Fruit fly (Drosophila melanogaster) whole organism, prepupa: Measurements from ENCODE around the gene CG45002.
A peak's percentile ranks its signal among the peaks of the same experiment; 100 is the strongest.

Source experiments
- Blimp-1 ChIP-seq: fragments of 200-800 bp; sonication (Bioruptor generic); optimal IDR thresholded peaks from 3 replicates; lab custom pipeline; 2017; ENCODE audit warnings: missing biosample characterization, missing genetic modification characterization, mild to moderate bottlenecking, moderate library complexity, missing genetic modification reagents
- CG10631 ChIP-seq: fragments of 200-800 bp; sonication (Bioruptor generic); optimal IDR thresholded peaks from 2 replicates; lab custom pipeline; 2016; ENCODE audit warnings: missing biosample characterization, missing genetic modification characterization
- CG10669 ChIP-seq: fragments of 200-800 bp; sonication (Bioruptor generic); optimal IDR thresholded peaks from 3 replicates; lab custom pipeline; 2018; ENCODE audit warnings: missing biosample characterization, mild to moderate bottlenecking, missing genetic modification characterization, moderate library complexity
- CG11294 ChIP-seq: fragments of 200-800 bp; sonication (Bioruptor generic); IDR thresholded peaks from 2 replicates; pipeline ENCODE4 v1.3.6; 2022; ENCODE audit warnings: missing biosample characterization, missing genetic modification characterization
- CG11762 ChIP-seq: fragments of 200-800 bp; sonication (Bioruptor generic); optimal IDR thresholded peaks from 3 replicates; lab custom pipeline; 2016; ENCODE audit warnings: missing biosample characterization, missing genetic modification characterization; ENCODE audit not compliant: insufficient read depth
- CG11902 ChIP-seq: fragments of 200-800 bp; sonication (Bioruptor generic); optimal IDR thresholded peaks from 3 replicates; lab custom pipeline; 2016; ENCODE audit warnings: missing biosample characterization, missing genetic modification characterization
- CG15336 ChIP-seq: fragments of 200-800 bp; sonication (Bioruptor generic); IDR thresholded peaks from 2 replicates; pipeline ENCODE4 v1.3.6; 2022; ENCODE audit warnings: missing biosample characterization, missing genetic modification characterization
- CG1621 ChIP-seq: fragments of 200-800 bp; sonication (Bioruptor generic); optimal IDR thresholded peaks from 3 replicates; lab custom pipeline; 2018; ENCODE audit warnings: missing biosample characterization, mild to moderate bottlenecking, missing genetic modification characterization
- CG16779 ChIP-seq: fragments of 200-800 bp; sonication (Bioruptor generic); optimal IDR thresholded peaks from 3 replicates; lab custom pipeline; 2017; ENCODE audit warnings: missing biosample characterization, mild to moderate bottlenecking, missing genetic modification characterization
- CG3032 ChIP-seq: fragments of 200-800 bp; optimal IDR thresholded peaks from 2 replicates; lab custom pipeline; 2019; ENCODE audit warnings: missing biosample characterization, mild to moderate bottlenecking, missing genetic modification characterization, moderate library complexity
- CG31627 ChIP-seq: fragments of 200-800 bp; sonication (Bioruptor generic); optimal IDR thresholded peaks from 3 replicates; lab custom pipeline; 2016; ENCODE audit warnings: missing biosample characterization, missing genetic modification characterization
- CG4318 ChIP-seq: fragments of 200-800 bp; sonication (Bioruptor generic); optimal IDR thresholded peaks from 3 replicates; lab custom pipeline; 2017; ENCODE audit warnings: missing biosample characterization, mild to moderate bottlenecking, missing genetic modification characterization
- CG6163 ChIP-seq: fragments of 200-800 bp; sonication (Bioruptor generic); IDR thresholded peaks from 3 replicates; pipeline ENCODE4 v1.3.6; 2022; ENCODE audit warnings: missing biosample characterization, missing genetic modification characterization
- CG6808 ChIP-seq: fragments of 200-800 bp; sonication (Bioruptor generic); optimal IDR thresholded peaks from 3 replicates; lab custom pipeline; 2017; ENCODE audit warnings: missing biosample characterization, missing genetic modification characterization, mild to moderate bottlenecking, moderate library complexity, missing genetic modification reagents
- CG6854 ChIP-seq: fragments of 200-800 bp; sonication (Bioruptor generic); optimal IDR thresholded peaks from 2 replicates; lab custom pipeline; 2017; ENCODE audit warnings: missing biosample characterization, mild to moderate bottlenecking, missing genetic modification characterization
- CG7368 ChIP-seq: fragments of 200-800 bp; sonication (Bioruptor generic); optimal IDR thresholded peaks from 3 replicates; lab custom pipeline; 2016; ENCODE audit warnings: missing biosample characterization, missing genetic modification characterization
- CG8119 ChIP-seq: fragments of 200-800 bp; sonication (Bioruptor generic); IDR thresholded peaks from 3 replicates; pipeline ENCODE4 v1.3.6; 2022; ENCODE audit warnings: missing biosample characterization, missing genetic modification characterization
- CG8632 ChIP-seq: fragments of 200-800 bp; sonication (Bioruptor generic); optimal IDR thresholded peaks from 3 replicates; lab custom pipeline; 2016; ENCODE audit warnings: missing biosample characterization, missing genetic modification characterization
- CG9139 ChIP-seq: fragments of 200-800 bp; sonication (Bioruptor generic); optimal IDR thresholded peaks from 3 replicates; lab custom pipeline; 2017; ENCODE audit warnings: missing biosample characterization, mild to moderate bottlenecking, missing genetic modification characterization
- Eip75B ChIP-seq: fragments of 200-800 bp; sonication (Bioruptor generic); optimal IDR thresholded peaks from 3 replicates; lab custom pipeline; 2016; ENCODE audit warnings: missing biosample characterization, missing genetic modification characterization
- Eip93F ChIP-seq: fragments of 200-800 bp; sonication (Bioruptor generic); optimal IDR thresholded peaks from 2 replicates; lab custom pipeline; 2016; ENCODE audit warnings: missing biosample characterization, mild to moderate bottlenecking, missing genetic modification characterization
- Ets21C ChIP-seq: fragments of 200-800 bp; sonication (Bioruptor generic); optimal IDR thresholded peaks from 3 replicates; lab custom pipeline; 2016; ENCODE audit warnings: missing biosample characterization, missing genetic modification characterization
- Hr4 ChIP-seq: fragments of 200-800 bp; sonication (Bioruptor generic); optimal IDR thresholded peaks from 3 replicates; lab custom pipeline; 2016; ENCODE audit warnings: missing biosample characterization, missing genetic modification characterization
- Met ChIP-seq: fragments of 200-800 bp; sonication (Bioruptor generic); optimal IDR thresholded peaks from 3 replicates; lab custom pipeline; 2016; ENCODE audit warnings: missing biosample characterization, missing genetic modification characterization
- OdsH ChIP-seq: fragments of 200-800 bp; sonication (Bioruptor generic); optimal IDR thresholded peaks from 3 replicates; lab custom pipeline; 2016; ENCODE audit warnings: missing biosample characterization, missing genetic modification characterization
- Smox ChIP-seq: fragments of 200-800 bp; sonication (Bioruptor generic); optimal IDR thresholded peaks from 3 replicates; lab custom pipeline; 2016; ENCODE audit warnings: missing biosample characterization, missing genetic modification characterization
- Sox102F ChIP-seq: fragments of 200-800 bp; sonication (Bioruptor generic); optimal IDR thresholded peaks from 2 replicates; lab custom pipeline; 2016; ENCODE audit warnings: missing biosample characterization, mild to moderate bottlenecking, missing genetic modification characterization
- Sox14 ChIP-seq: fragments of 200-800 bp; sonication (Bioruptor generic); optimal IDR thresholded peaks from 3 replicates; lab custom pipeline; 2016; ENCODE audit warnings: missing biosample characterization, missing genetic modification characterization
- Sox15 ChIP-seq: fragments of 200-800 bp; sonication (Bioruptor generic); optimal IDR thresholded peaks from 3 replicates; lab custom pipeline; 2016; ENCODE audit warnings: missing biosample characterization, missing genetic modification characterization
- achi ChIP-seq: fragments of 200-800 bp; sonication (Bioruptor generic); optimal IDR thresholded peaks from 3 replicates; lab custom pipeline; 2016; ENCODE audit warnings: missing biosample characterization, missing genetic modification characterization
- cyc ChIP-seq: fragments of 200-800 bp; sonication (Bioruptor generic); optimal IDR thresholded peaks from 3 replicates; lab custom pipeline; 2016; ENCODE audit warnings: missing biosample characterization, missing genetic modification characterization
- dac ChIP-seq: fragments of 200-800 bp; sonication (Bioruptor generic); optimal IDR thresholded peaks from 2 replicates; lab custom pipeline; 2017; ENCODE audit warnings: missing biosample characterization, mild to moderate bottlenecking, missing genetic modification characterization
- eg ChIP-seq: fragments of 200-800 bp; sonication (Bioruptor generic); IDR thresholded peaks from 3 replicates; pipeline ENCODE4 v1.3.6; 2022; ENCODE audit warnings: missing biosample characterization, missing genetic modification characterization
- esn ChIP-seq: fragments of 200-800 bp; sonication (Bioruptor generic); optimal IDR thresholded peaks from 2 replicates; lab custom pipeline; 2016; ENCODE audit warnings: missing biosample characterization, mild to moderate bottlenecking, missing genetic modification characterization, moderate library complexity
- fd59A ChIP-seq: fragments of 200-800 bp; sonication (Bioruptor generic); optimal IDR thresholded peaks from 2 replicates; lab custom pipeline; 2017; ENCODE audit warnings: missing biosample characterization, mild to moderate bottlenecking, missing genetic modification characterization, missing genetic modification reagents
- fd85E ChIP-seq: fragments of 200-800 bp; sonication (Bioruptor generic); optimal IDR thresholded peaks from 3 replicates; lab custom pipeline; 2016; ENCODE audit warnings: missing biosample characterization, missing genetic modification characterization
- fkh ChIP-seq: fragments of 200-800 bp; sonication (Bioruptor generic); optimal IDR thresholded peaks from 3 replicates; lab custom pipeline; 2017; ENCODE audit warnings: missing biosample characterization, mild to moderate bottlenecking, missing genetic modification characterization, moderate library complexity
- net ChIP-seq: fragments of 200-800 bp; sonication (Bioruptor generic); optimal IDR thresholded peaks from 3 replicates; lab custom pipeline; 2016; ENCODE audit warnings: missing biosample characterization, missing genetic modification characterization
- pdm3 ChIP-seq: fragments of 200-800 bp; sonication (Bioruptor generic); optimal IDR thresholded peaks from 3 replicates; lab custom pipeline; 2016; ENCODE audit warnings: missing biosample characterization, missing genetic modification characterization
- salr ChIP-seq, 2 experiments: fragments of 200-800 bp; sonication (Bioruptor generic); optimal IDR thresholded peaks; 3 replicates each; lab custom pipeline; 2016 to 2018; ENCODE audit warnings: missing biosample characterization in 2 of 2, missing genetic modification characterization in 2 of 2, mild to moderate bottlenecking in 1 of 2
- spab ChIP-seq: fragments of 200-800 bp; sonication (Bioruptor generic); optimal IDR thresholded peaks from 2 replicates; lab custom pipeline; 2017; ENCODE audit warnings: missing biosample characterization, mild to moderate bottlenecking, missing genetic modification characterization, missing genetic modification reagents
- ss ChIP-seq, 2 experiments: fragments of 200-800 bp; sonication (Bioruptor generic); optimal IDR thresholded peaks; 2 replicates in 1 of 2; 3 replicates in 1 of 2; lab custom pipeline; 2017 to 2018; ENCODE audit warnings: mild to moderate bottlenecking in 2 of 2, missing biosample characterization in 2 of 2, missing genetic modification characterization in 2 of 2, moderate library complexity in 1 of 2
- svp ChIP-seq: fragments of 200-800 bp; sonication (Bioruptor generic); peaks from one replicate; lab custom pipeline; 2016; ENCODE audit warnings: missing biosample characterization, missing genetic modification characterization
- topi ChIP-seq: fragments of 200-800 bp; sonication (Bioruptor generic); optimal IDR thresholded peaks from 3 replicates; lab custom pipeline; 2016; ENCODE audit warnings: missing biosample characterization, missing genetic modification characterization
- vri ChIP-seq: fragments of 200-800 bp; sonication (Bioruptor generic); optimal IDR thresholded peaks from 3 replicates; lab custom pipeline; 2016; ENCODE audit warnings: missing biosample characterization, mild to moderate bottlenecking, missing genetic modification characterization

Gene CG45002

dm6 chrX:16932820-16933386 lies 133.6 kb downstream of the CG45002 start (continued):
- TF ChIP-seq Sox102F (no peak), cyc (GFP tag; lab: Kevin White, UChicago) (peak; percentile 19), Smox (peak; percentile 27), CG11294 (GFP tag; lab: Robert Waterston, UW) (no peak), Eip75B (GFP tag; lab: Kevin White, UChicago) (peak; percentile 18), CG6808 (no peak), dac (no peak), OdsH (GFP tag; lab: Kevin White, UChicago) (peak; percentile 34), Eip93F (no peak), achi (peak; percentile 3), CG8632 (no peak), CG11762 (peak; percentile 29), CG31627 (GFP tag; lab: Kevin White, UChicago) (peak; percentile 26), fkh (GFP tag; lab: Kevin White, UChicago) (no peak), Ets21C (GFP tag; lab: Kevin White, UChicago) (peak; percentile 20), CG6163 (GFP tag; lab: Robert Waterston, UW) (no peak), CG10669 (GFP tag; lab: Kevin White, UChicago) (no peak), vri (GFP tag; lab: Kevin White, UChicago) (no peak), CG16779 (tag; lab: Kevin White, UChicago) (no peak), Sox15 (no peak), CG6854 (no peak), fd85E (GFP tag; lab: Kevin White, UChicago) (no peak), Blimp-1 (GFP tag; lab: Kevin White, UChicago) (no peak)

dm6 chrX:16931994-16932819 lies 134.3 kb downstream of the CG45002 start:
- TF ChIP-seq CG31627 (GFP tag; lab: Kevin White, UChicago) (peak; percentile 50), OdsH (GFP tag; lab: Kevin White, UChicago) (peak; percentile 31), Eip93F (no peak), Blimp-1 (GFP tag; lab: Kevin White, UChicago) (no peak), Sox15 (peak; percentile 23), CG9139 (GFP tag; lab: Kevin White, UChicago) (no peak), Hr4 (GFP tag; lab: Kevin White, UChicago) (no peak), svp (GFP tag; lab: Kevin White, UChicago) (peak; percentile 80), CG8119 (no peak), CG11294 (GFP tag; lab: Robert Waterston, UW) (no peak), eg (no peak), CG3032 (tag; lab: Kevin White, UChicago) (no peak), ss (GFP tag; optimal IDR thresholded peaks at IDR 0.05; lab: Kevin White, UChicago) (no peak), spab (GFP tag; lab: Kevin White, UChicago) (no peak), CG7368 (GFP tag; lab: Kevin White, UChicago) (peak; percentile 2), cyc (GFP tag; lab: Kevin White, UChicago) (peak; percentile 46), salr (GFP tag; optimal IDR thresholded peaks at IDR 0.05; lab: Kevin White, UChicago) (no peak), esn (GFP tag; lab: Kevin White, UChicago) (peak; percentile 13), CG6163 (GFP tag; lab: Robert Waterston, UW) (peak; percentile 51; the same call in 2 of the 3 replicates), CG1621 (tag; lab: Kevin White, UChicago) (no peak), CG4318 (GFP tag; lab: Kevin White, UChicago) (no peak), CG10631 (peak; percentile 33), achi (no peak), dac (no peak), fd85E (GFP tag; lab: Kevin White, UChicago) (no peak), fd59A (GFP tag; lab: Kevin White, UChicago) (peak; percentile 25), Eip75B (GFP tag; lab: Kevin White, UChicago) (peak; percentile 3), CG11902 (GFP tag; lab: Kevin White, UChicago) (no peak), CG6854 (no peak), CG16779 (tag; lab: Kevin White, UChicago) (no peak), CG15336 (no peak), CG8632 (peak; percentile 8), vri (GFP tag; lab: Kevin White, UChicago) (no peak), pdm3 (GFP tag; lab: Kevin White, UChicago) (peak; percentile 2), net (GFP tag; lab: Kevin White, UChicago) (no peak), Sox14 (GFP tag; lab: Kevin White, UChicago) (no peak), CG11762 (no peak), Sox102F (peak; percentile 45), topi (GFP tag; lab: Kevin White, UChicago) (peak; percentile 24), Met (GFP tag; lab: Kevin White, UChicago) (peak; percentile 30), CG10669 (GFP tag; lab: Kevin White, UChicago) (peak; percentile 13)
